Fruit fly (Drosophila melanogaster) whole organism, prepupa: ENCODE data around the gene Ptpmeg2.

Source experiments
- CG10669 ChIP-seq: fragments of 200-800 bp; sonication (Bioruptor generic); optimal IDR thresholded peaks from 3 replicates; lab custom pipeline; 2018; ENCODE audit warnings: missing biosample characterization, mild to moderate bottlenecking, missing genetic modification characterization, moderate library complexity
- CG7368 ChIP-seq: fragments of 200-800 bp; sonication (Bioruptor generic); optimal IDR thresholded peaks from 3 replicates; lab custom pipeline; 2016; ENCODE audit warnings: missing biosample characterization, missing genetic modification characterization
- ss ChIP-seq, 2 experiments: fragments of 200-800 bp; sonication (Bioruptor generic); optimal IDR thresholded peaks; 2 replicates in 1 of 2; 3 replicates in 1 of 2; lab custom pipeline; 2017 to 2018; ENCODE audit warnings: mild to moderate bottlenecking in 2 of 2, missing biosample characterization in 2 of 2, missing genetic modification characterization in 2 of 2, moderate library complexity in 1 of 2

DNA sequence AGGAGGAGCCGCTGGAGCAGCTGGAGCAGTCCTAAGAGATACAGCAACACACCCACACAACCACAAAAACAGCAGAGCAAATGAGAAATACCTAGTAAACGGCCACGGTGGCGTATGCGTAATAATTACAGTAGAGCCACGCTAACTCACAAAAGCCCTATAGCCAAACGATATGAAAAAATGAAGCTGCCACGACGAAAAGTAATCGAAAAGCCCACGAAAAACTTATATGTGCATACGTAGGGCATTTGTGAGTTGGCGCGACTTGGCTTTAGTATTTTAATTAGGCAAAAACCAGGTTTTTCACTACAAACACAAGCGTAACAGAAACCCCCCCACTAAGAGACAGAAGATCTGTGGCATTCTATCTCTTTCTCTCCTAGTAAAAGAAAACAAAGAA is 71.1 kb downstream of the Ptpmeg2 start:
- TF ChIP-seq ss (GFP tag; optimal IDR thresholded peaks at IDR 0.05; lab: Kevin White, UChicago) (no peak), CG10669 (GFP tag; lab: Kevin White, UChicago) (no peak), CG7368 (GFP tag; lab: Kevin White, UChicago) (no peak)
